Fruit fly (Drosophila melanogaster): ENCODE results near the gene CG34124.

dm6 chr2L:4979138-4979537, 20.9 kb downstream of the CG34124 start, which contains the start of gene CG8891:
- no peak for TF ChIP-seq CG14655 (GFP tag; optimal IDR thresholded peaks at IDR 0.05)
- no peak for TF ChIP-seq Pif1A (GFP tag; optimal IDR thresholded peaks at IDR 0.05)
- no peak for TF ChIP-seq CG13204 (GFP tag; optimal IDR thresholded peaks at IDR 0.05)
- no peak for TF ChIP-seq EcR (GFP tag; optimal IDR thresholded peaks at IDR 0.05)
- TF ChIP-seq CG15710 (tag; optimal IDR thresholded peaks at IDR 0.05), result no peak
- no peak for TF ChIP-seq D1 (tag; optimal IDR thresholded peaks at IDR 0.05)
- no peak for TF ChIP-seq CG10348 (GFP tag; IDR thresholded peaks at IDR 0.05)
- TF ChIP-seq rn (GFP tag; IDR thresholded peaks at IDR 0.05), result no peak
- no peak for TF ChIP-seq Ets98B (GFP tag; IDR thresholded peaks at IDR 0.05)
- no peak for TF ChIP-seq CG12605 (GFP tag; IDR thresholded peaks at IDR 0.05)
